Worm (Caenorhabditis elegans) whole organism, late embryonic: ENCODE measurements around the gene idpc-4.

Source experiments
- ceh-48 ChIP-seq: sonication (generic microtip); optimal IDR thresholded peaks from 2 replicates; lab custom pipeline; 2016; ENCODE audit warnings: missing genetic modification characterization, inconsistent platforms, missing compliant biosample characterization
- ceh-6 ChIP-seq: fragments of 200-800 bp; sonication (Bioruptor generic); optimal IDR thresholded peaks from 2 replicates; lab custom pipeline; 2018; ENCODE audit warnings: mild to moderate bottlenecking, missing genetic modification characterization, missing compliant biosample characterization
- ets-4 ChIP-seq: sonication (generic microtip); optimal IDR thresholded peaks from 2 replicates; lab custom pipeline; 2016; ENCODE audit warnings: missing genetic modification characterization, missing compliant biosample characterization
- fkh-10 ChIP-seq: fragments of 150-350 bp; optimal IDR thresholded peaks from 2 replicates; lab custom pipeline; 2014; ENCODE audit warnings: missing biosample characterization, missing genetic modification reagents, missing genetic modification characterization
- hlh-8 ChIP-seq: sonication (generic microtip); optimal IDR thresholded peaks from 2 replicates; lab custom pipeline; 2016; ENCODE audit warnings: missing genotype, missing genetic modification characterization, missing compliant biosample characterization
- lin-11 ChIP-seq: fragments of 200-800 bp; sonication (Bioruptor generic); optimal IDR thresholded peaks from 2 replicates; lab custom pipeline; 2018; ENCODE audit warnings: mild to moderate bottlenecking, missing genetic modification characterization, missing compliant biosample characterization
- mec-3 ChIP-seq: sonication (generic microtip); optimal IDR thresholded peaks from 2 replicates; lab custom pipeline; 2016; ENCODE audit warnings: borderline replicate concordance, missing genetic modification characterization, missing compliant biosample characterization
- nfya-1 ChIP-seq: sonication (generic microtip); optimal IDR thresholded peaks from 2 replicates; lab custom pipeline; 2017; ENCODE audit warnings: missing genetic modification characterization, mild to moderate bottlenecking, missing compliant biosample characterization, antibody characterized with exemption, moderate library complexity
- pax-1 ChIP-seq: fragments of 150-350 bp; optimal IDR thresholded peaks from 2 replicates; lab custom pipeline; 2014; ENCODE audit warnings: missing biosample characterization, missing genetic modification characterization
- pha-4 ChIP-seq: fragments of 150-350 bp; optimal IDR thresholded peaks from 2 replicates; lab custom pipeline; 2018; ENCODE audit warnings: missing biosample characterization, missing genetic modification reagents, missing genetic modification characterization
- pqm-1 ChIP-seq: sonication (generic microtip); optimal IDR thresholded peaks from 2 replicates; lab custom pipeline; 2016; ENCODE audit warnings: missing genetic modification characterization, missing compliant biosample characterization
- tbx-2 ChIP-seq: sonication (generic microtip); optimal IDR thresholded peaks from 2 replicates; lab custom pipeline; 2016; ENCODE audit warnings: missing genetic modification characterization, missing compliant biosample characterization
- tbx-7 ChIP-seq: sonication (generic microtip); optimal IDR thresholded peaks from 2 replicates; lab custom pipeline; 2016; ENCODE audit warnings: missing genotype, missing genetic modification characterization, missing compliant biosample characterization

DNA sequence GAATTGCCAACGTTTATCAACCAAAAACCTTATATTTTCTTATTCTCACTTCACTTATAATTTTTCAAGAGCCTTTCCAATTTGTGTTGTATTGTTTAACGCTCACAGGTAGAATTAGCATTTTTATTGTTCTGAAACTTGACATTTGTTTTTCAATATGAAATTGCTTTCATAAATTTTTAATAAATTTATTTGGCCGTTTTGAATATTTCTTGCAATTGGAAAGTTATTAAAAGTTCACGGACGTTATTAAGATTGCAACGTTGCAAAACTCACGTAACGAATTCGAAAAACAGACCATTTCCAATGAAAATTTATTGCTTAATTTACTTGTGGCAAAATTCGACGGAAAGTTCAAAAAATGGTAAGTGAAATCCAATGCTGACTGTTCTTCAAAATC is 34.9 kb upstream of the idpc-4 start, which contains the start of gene K09G1.2:
- TF ChIP-seq pha-4 (tag; lab: Kevin White, UChicago) (no peak), mec-3 (tag; lab: Kevin White, UChicago) (no peak), fkh-10 (no peak), pqm-1 (tag; lab: Kevin White, UChicago) (no peak), ceh-48 (tag; lab: Kevin White, UChicago) (no peak), nfya-1 (tag; lab: Kevin White, UChicago) (no peak), ceh-6 (GFP tag; lab: Kevin White, UChicago) (no peak), tbx-2 (tag; lab: Kevin White, UChicago) (no peak), pax-1 (tag; lab: Kevin White, UChicago) (no peak), lin-11 (tag; lab: Kevin White, UChicago) (no peak), ets-4 (tag; lab: Kevin White, UChicago) (no peak), hlh-8 (tag; lab: Kevin White, UChicago) (no peak), tbx-7 (tag; lab: Kevin White, UChicago) (no peak)
